Worm (Caenorhabditis elegans) whole organism, late embryonic: ENCODE results near the gene mrps-17.

Experiments used
- C38D4.7 ChIP-seq: fragments of 200-800 bp; sonication (Bioruptor generic); optimal IDR thresholded peaks from 2 replicates; lab custom pipeline; 2018; ENCODE audit warnings: mild to moderate bottlenecking, missing genetic modification characterization, moderate library complexity, missing compliant biosample characterization
- F13H6.1 ChIP-seq: sonication (generic microtip); optimal IDR thresholded peaks from 2 replicates; lab custom pipeline; 2016; ENCODE audit warnings: missing genetic modification characterization, missing compliant biosample characterization
- K02D7.2 ChIP-seq: sonication (generic microtip); optimal IDR thresholded peaks from 2 replicates; lab custom pipeline; 2017; ENCODE audit warnings: mild to moderate bottlenecking, missing genetic modification characterization, missing compliant biosample characterization
- K09A11.1 ChIP-seq: sonication (generic microtip); optimal IDR thresholded peaks from 2 replicates; lab custom pipeline; 2017; ENCODE audit warnings: antibody characterized with exemption, mild to moderate bottlenecking, missing genetic modification characterization, missing compliant biosample characterization; ENCODE audit not compliant: insufficient read depth
- Y22D7AL.16 ChIP-seq: sonication (generic microtip); optimal IDR thresholded peaks from 2 replicates; lab custom pipeline; 2016; ENCODE audit warnings: missing genetic modification characterization, missing compliant biosample characterization
- ahr-1 ChIP-seq: sonication (generic microtip); optimal IDR thresholded peaks from 2 replicates; lab custom pipeline; 2016; ENCODE audit warnings: missing genetic modification characterization, missing compliant biosample characterization
- ama-1 ChIP-seq: fragments of 150-350 bp; optimal IDR thresholded peaks from 2 replicates; lab custom pipeline; 2014
- ceh-14 ChIP-seq: sonication (generic microtip); optimal IDR thresholded peaks from 2 replicates; lab custom pipeline; 2016; ENCODE audit warnings: missing genotype, missing genetic modification characterization, missing compliant biosample characterization
- ceh-18 ChIP-seq: sonication (generic microtip); optimal IDR thresholded peaks from 2 replicates; lab custom pipeline; 2016; ENCODE audit warnings: missing genetic modification characterization, missing compliant biosample characterization
- ceh-19 ChIP-seq: fragments of 200-800 bp; sonication (Bioruptor generic); optimal IDR thresholded peaks from 2 replicates; lab custom pipeline; 2018; ENCODE audit warnings: mild to moderate bottlenecking, missing genetic modification characterization, missing compliant biosample characterization
- ceh-2 ChIP-seq: sonication (generic microtip); optimal IDR thresholded peaks from 2 replicates; lab custom pipeline; 2016; ENCODE audit warnings: missing genotype, missing genetic modification characterization, missing compliant biosample characterization
- ceh-24 ChIP-seq: sonication (generic microtip); optimal IDR thresholded peaks from 2 replicates; lab custom pipeline; 2016; ENCODE audit warnings: mild to moderate bottlenecking, missing genetic modification characterization, missing compliant biosample characterization
- ceh-30 ChIP-seq: fragments of 150-350 bp; optimal IDR thresholded peaks from 2 replicates; lab custom pipeline; 2014; ENCODE audit warnings: missing biosample characterization, missing genetic modification characterization
- ceh-31 ChIP-seq: sonication (generic microtip); optimal IDR thresholded peaks from 2 replicates; lab custom pipeline; 2016; ENCODE audit warnings: missing genetic modification characterization, missing compliant biosample characterization
- ceh-34 ChIP-seq: sonication (generic microtip); optimal IDR thresholded peaks from 2 replicates; lab custom pipeline; 2016; ENCODE audit warnings: mild to moderate bottlenecking, missing genetic modification characterization, missing compliant biosample characterization
- ceh-45 ChIP-seq: fragments of 200-800 bp; sonication (Bioruptor generic); IDR thresholded peaks from 2 replicates; pipeline ENCODE4 v1.3.6; 2022; ENCODE audit warnings: missing genetic modification reagents, missing genetic modification characterization, missing compliant biosample characterization
- ceh-48 ChIP-seq: sonication (generic microtip); optimal IDR thresholded peaks from 2 replicates; lab custom pipeline; 2016; ENCODE audit warnings: missing genetic modification characterization, inconsistent platforms, missing compliant biosample characterization
- ceh-6 ChIP-seq: fragments of 200-800 bp; sonication (Bioruptor generic); optimal IDR thresholded peaks from 2 replicates; lab custom pipeline; 2018; ENCODE audit warnings: mild to moderate bottlenecking, missing genetic modification characterization, missing compliant biosample characterization
- che-1 ChIP-seq: sonication (generic microtip); optimal IDR thresholded peaks from 2 replicates; lab custom pipeline; 2016; ENCODE audit warnings: mild to moderate bottlenecking, missing genetic modification characterization, missing compliant biosample characterization
- elt-2 ChIP-seq: sonication (generic microtip); optimal IDR thresholded peaks from 2 replicates; lab custom pipeline; 2016; ENCODE audit warnings: missing genetic modification reagents, missing genetic modification characterization, missing compliant biosample characterization
- elt-4 ChIP-seq: sonication (generic microtip); optimal IDR thresholded peaks from 2 replicates; lab custom pipeline; 2016; ENCODE audit warnings: missing genetic modification characterization, missing compliant biosample characterization
- ets-4 ChIP-seq: sonication (generic microtip); optimal IDR thresholded peaks from 2 replicates; lab custom pipeline; 2016; ENCODE audit warnings: missing genetic modification characterization, missing compliant biosample characterization
- eyg-1 ChIP-seq: sonication (generic microtip); optimal IDR thresholded peaks from 2 replicates; lab custom pipeline; 2016; ENCODE audit warnings: missing genotype, missing genetic modification characterization, missing compliant biosample characterization
- fax-1 ChIP-seq: sonication (generic microtip); optimal IDR thresholded peaks from 2 replicates; lab custom pipeline; 2016; ENCODE audit warnings: missing genotype, missing genetic modification characterization, missing compliant biosample characterization
- fkh-10 ChIP-seq: fragments of 150-350 bp; optimal IDR thresholded peaks from 2 replicates; lab custom pipeline; 2014; ENCODE audit warnings: missing biosample characterization, missing genetic modification reagents, missing genetic modification characterization
- hlh-15 ChIP-seq: sonication (generic microtip); optimal IDR thresholded peaks from 2 replicates; lab custom pipeline; 2016; ENCODE audit warnings: missing genetic modification characterization, missing compliant biosample characterization
- hlh-30 ChIP-seq: sonication (generic microtip); optimal IDR thresholded peaks from 2 replicates; lab custom pipeline; 2017; ENCODE audit warnings: antibody characterized with exemption, missing genetic modification characterization, missing compliant biosample characterization; ENCODE audit not compliant: insufficient read depth
- hlh-6 ChIP-seq: sonication (generic microtip); optimal IDR thresholded peaks from 2 replicates; lab custom pipeline; 2016; ENCODE audit warnings: missing genotype, missing genetic modification characterization, missing compliant biosample characterization
- lim-6 ChIP-seq: sonication (generic microtip); optimal IDR thresholded peaks from 2 replicates; lab custom pipeline; 2016; ENCODE audit warnings: missing genetic modification characterization, missing compliant biosample characterization
- madf-2 ChIP-seq: sonication (generic microtip); optimal IDR thresholded peaks from 2 replicates; lab custom pipeline; 2017; ENCODE audit warnings: missing genetic modification characterization, missing compliant biosample characterization
- mec-3 ChIP-seq: sonication (generic microtip); optimal IDR thresholded peaks from 2 replicates; lab custom pipeline; 2016; ENCODE audit warnings: borderline replicate concordance, missing genetic modification characterization, missing compliant biosample characterization
- nfya-1 ChIP-seq: sonication (generic microtip); optimal IDR thresholded peaks from 2 replicates; lab custom pipeline; 2017; ENCODE audit warnings: missing genetic modification characterization, mild to moderate bottlenecking, missing compliant biosample characterization, antibody characterized with exemption, moderate library complexity
- nhr-11 ChIP-seq: fragments of 150-350 bp; optimal IDR thresholded peaks from 2 replicates; lab custom pipeline; 2014; ENCODE audit warnings: missing biosample characterization, missing genetic modification characterization
- nhr-232 ChIP-seq: sonication (generic microtip); optimal IDR thresholded peaks from 2 replicates; lab custom pipeline; 2016; ENCODE audit warnings: missing genetic modification characterization, missing compliant biosample characterization
- npax-4 ChIP-seq: sonication (generic microtip); optimal IDR thresholded peaks from 2 replicates; lab custom pipeline; 2016; ENCODE audit warnings: missing genetic modification characterization, missing compliant biosample characterization
- odd-2 ChIP-seq: sonication (generic microtip); optimal IDR thresholded peaks from 2 replicates; lab custom pipeline; 2017; ENCODE audit warnings: antibody characterized with exemption, mild to moderate bottlenecking, missing genetic modification characterization, missing compliant biosample characterization
- pag-3 ChIP-seq: sonication (generic microtip); optimal IDR thresholded peaks from 2 replicates; lab custom pipeline; 2016; ENCODE audit warnings: missing compliant biosample characterization, missing genetic modification characterization, borderline replicate concordance
- pax-1 ChIP-seq: fragments of 150-350 bp; optimal IDR thresholded peaks from 2 replicates; lab custom pipeline; 2014; ENCODE audit warnings: missing biosample characterization, missing genetic modification characterization
- pha-4 ChIP-seq: fragments of 150-350 bp; optimal IDR thresholded peaks from 2 replicates; lab custom pipeline; 2018; ENCODE audit warnings: missing biosample characterization, missing genetic modification reagents, missing genetic modification characterization
- pqm-1 ChIP-seq: sonication (generic microtip); optimal IDR thresholded peaks from 2 replicates; lab custom pipeline; 2016; ENCODE audit warnings: missing genetic modification characterization, missing compliant biosample characterization
- ref-2 ChIP-seq: sonication (generic microtip); optimal IDR thresholded peaks from 2 replicates; lab custom pipeline; 2016; ENCODE audit warnings: missing genetic modification characterization, missing compliant biosample characterization
- rnt-1 ChIP-seq: sonication (generic microtip); optimal IDR thresholded peaks from 2 replicates; lab custom pipeline; 2016; ENCODE audit warnings: missing genetic modification characterization, missing compliant biosample characterization
- sdc-2 ChIP-seq: sonication (generic microtip); optimal IDR thresholded peaks from 2 replicates; lab custom pipeline; 2016; ENCODE audit warnings: missing genotype, missing genetic modification characterization, missing compliant biosample characterization
- sox-2 ChIP-seq: fragments of 200-800 bp; sonication (Bioruptor generic); IDR thresholded peaks from 2 replicates; pipeline ENCODE4 v1.3.6; 2022; ENCODE audit warnings: missing genetic modification reagents, missing genetic modification characterization, missing compliant biosample characterization
- sox-4 ChIP-seq: sonication (generic microtip); optimal IDR thresholded peaks from 2 replicates; lab custom pipeline; 2017; ENCODE audit warnings: mild to moderate bottlenecking, missing genetic modification characterization, inconsistent platforms, missing compliant biosample characterization
- syd-9 ChIP-seq: sonication (generic microtip); optimal IDR thresholded peaks from 2 replicates; lab custom pipeline; 2016; ENCODE audit warnings: mild to moderate bottlenecking, missing genetic modification characterization, moderate library complexity, missing compliant biosample characterization
- tbx-2 ChIP-seq: sonication (generic microtip); optimal IDR thresholded peaks from 2 replicates; lab custom pipeline; 2016; ENCODE audit warnings: missing genetic modification characterization, missing compliant biosample characterization
- tbx-7 ChIP-seq: sonication (generic microtip); optimal IDR thresholded peaks from 2 replicates; lab custom pipeline; 2016; ENCODE audit warnings: missing genotype, missing genetic modification characterization, missing compliant biosample characterization
- unc-3 ChIP-seq, 2 experiments: fragments of 200-800 bp in 1 of 2; sonication (Bioruptor generic) in 1 of 2; sonication (generic microtip) in 1 of 2; conservative IDR thresholded peaks in 1 of 2; optimal IDR thresholded peaks in 1 of 2; 2 replicates each; pipeline versions ENCODE4 v1.3.6 to Lab custom; 2016 to 2022; ENCODE audit warnings: missing compliant biosample characterization in 2 of 2, missing genetic modification characterization in 2 of 2, missing genetic modification reagents in 1 of 2
- unc-42 ChIP-seq: sonication (generic microtip); optimal IDR thresholded peaks from 2 replicates; lab custom pipeline; 2016; ENCODE audit warnings: missing genotype, missing genetic modification characterization, missing compliant biosample characterization
- unc-55 ChIP-seq: sonication (generic microtip); optimal IDR thresholded peaks from 2 replicates; lab custom pipeline; 2017; ENCODE audit warnings: missing biosample characterization, missing genetic modification reagents, missing genetic modification characterization
- unc-86 ChIP-seq: sonication (generic microtip); optimal IDR thresholded peaks from 2 replicates; lab custom pipeline; 2016; ENCODE audit warnings: missing genetic modification characterization, missing compliant biosample characterization
- ztf-16 ChIP-seq: sonication (generic microtip); optimal IDR thresholded peaks from 2 replicates; lab custom pipeline; 2017; ENCODE audit warnings: missing genetic modification characterization, missing compliant biosample characterization

The mrps-17 gene

ce11 chrIII:6453665-6454064 is 22.1 kb upstream of the mrps-17 start:
- peak; percentile 22 for TF ChIP-seq che-1 (tag; lab: Kevin White, UChicago)
- TF ChIP-seq hlh-15 (tag; lab: Kevin White, UChicago): peak; percentile 5
- peak; percentile 32 for TF ChIP-seq pqm-1 (tag; lab: Kevin White, UChicago)
- TF ChIP-seq ceh-24 (tag; lab: Kevin White, UChicago): no peak
- peak; percentile 26 for TF ChIP-seq lim-6 (tag; lab: Kevin White, UChicago)
- TF ChIP-seq ceh-30 (tag; lab: Kevin White, UChicago): peak; percentile 37
- peak; percentile 77 for TF ChIP-seq ceh-19 (GFP tag; lab: Kevin White, UChicago)
- no peak for TF ChIP-seq ceh-6 (GFP tag; lab: Kevin White, UChicago)
- TF ChIP-seq ceh-34 (tag; lab: Kevin White, UChicago): peak; percentile 87
- TF ChIP-seq sdc-2 (tag; lab: Kevin White, UChicago): peak; percentile 55
- TF ChIP-seq ceh-2 (tag; lab: Kevin White, UChicago): peak; percentile 45
- peak; percentile 41 for TF ChIP-seq hlh-30
- no peak for TF ChIP-seq unc-3 (GFP tag; conservative IDR thresholded peaks at IDR 0.05; lab: Robert Waterston, UW)
- peak; percentile 36 for TF ChIP-seq unc-3 (tag; optimal IDR thresholded peaks at IDR 0.05; lab: Kevin White, UChicago)
- peak; percentile 19 for TF ChIP-seq K09A11.1 (tag; lab: Kevin White, UChicago)
- TF ChIP-seq F13H6.1: peak; percentile 54
- peak; percentile 31 for TF ChIP-seq unc-86 (tag; lab: Kevin White, UChicago)
- TF ChIP-seq mec-3 (tag; lab: Kevin White, UChicago): no peak
- no peak for TF ChIP-seq ceh-45 (GFP tag; lab: Robert Waterston, UW)
- no peak for TF ChIP-seq elt-4 (tag; lab: Kevin White, UChicago)
- no peak for TF ChIP-seq ahr-1 (tag; lab: Kevin White, UChicago)
- TF ChIP-seq Y22D7AL.16: no peak
- TF ChIP-seq tbx-7: no peak
- TF ChIP-seq unc-42: peak; percentile 56
- TF ChIP-seq pag-3 (tag; lab: Kevin White, UChicago): no peak
- peak; percentile 68 for TF ChIP-seq ceh-14 (tag; lab: Kevin White, UChicago)
- TF ChIP-seq tbx-2 (tag; lab: Kevin White, UChicago): peak; percentile 78
- peak; percentile 28 for TF ChIP-seq nhr-232 (tag; lab: Kevin White, UChicago)
- peak; percentile 33 for TF ChIP-seq syd-9
- TF ChIP-seq nfya-1 (tag; lab: Kevin White, UChicago): peak; percentile 83
- TF ChIP-seq elt-2 (tag; lab: Kevin White, UChicago): peak; percentile 80
- TF ChIP-seq pha-4: no peak
- TF ChIP-seq unc-55: no peak
- TF ChIP-seq hlh-6 (tag; lab: Kevin White, UChicago): no peak
- peak; percentile 31 for TF ChIP-seq ets-4
- no peak for TF ChIP-seq fkh-10 (GFP tag; lab: Kevin White, UChicago)
- TF ChIP-seq npax-4 (tag; lab: Kevin White, UChicago): no peak
- no peak for TF ChIP-seq pax-1
- TF ChIP-seq fax-1 (tag; lab: Kevin White, UChicago): peak; percentile 40
- TF ChIP-seq ref-2 (tag; lab: Kevin White, UChicago): peak; percentile 32
- peak; percentile 74 for TF ChIP-seq ztf-16 (tag; lab: Kevin White, UChicago)
- TF ChIP-seq eyg-1 (tag; lab: Kevin White, UChicago): no peak
- peak; percentile 60 for TF ChIP-seq sox-4 (tag; lab: Kevin White, UChicago)
- peak; percentile 41 for TF ChIP-seq rnt-1 (tag; lab: Kevin White, UChicago)
- peak; percentile 32 for TF ChIP-seq C38D4.7 (GFP tag; lab: Kevin White, UChicago)
- TF ChIP-seq ceh-18 (tag; lab: Kevin White, UChicago): peak; percentile 64
- no peak for TF ChIP-seq odd-2 (tag; lab: Kevin White, UChicago)
- no peak for TF ChIP-seq K02D7.2 (tag; lab: Kevin White, UChicago)
- TF ChIP-seq nhr-11 (tag; lab: Kevin White, UChicago): no peak
- TF ChIP-seq ceh-48 (tag; lab: Kevin White, UChicago): peak; percentile 8
- TF ChIP-seq sox-2 (GFP tag; lab: Robert Waterston, UW): 0 out of 2 replicates have a peak, but pooled peaks have one; percentile 23
- no peak for TF ChIP-seq ama-1 (lab: Kevin White, UChicago)
- peak; percentile 75 for TF ChIP-seq ceh-31 (tag; lab: Kevin White, UChicago)
- peak; percentile 41 for TF ChIP-seq madf-2
